Fruit fly (Drosophila melanogaster) whole organism, prepupa: Measurements from ENCODE around the gene Cpr97Eb.

Experiments used
- CG11294 ChIP-seq: fragments of 200-800 bp; sonication (Bioruptor generic); IDR thresholded peaks from 2 replicates; pipeline ENCODE4 v1.3.6; 2022; ENCODE audit warnings: missing biosample characterization, missing genetic modification characterization
- CG11762 ChIP-seq: fragments of 200-800 bp; sonication (Bioruptor generic); optimal IDR thresholded peaks from 3 replicates; lab custom pipeline; 2016; ENCODE audit warnings: missing biosample characterization, missing genetic modification characterization; ENCODE audit not compliant: insufficient read depth
- CG1621 ChIP-seq: fragments of 200-800 bp; sonication (Bioruptor generic); optimal IDR thresholded peaks from 3 replicates; lab custom pipeline; 2018; ENCODE audit warnings: missing biosample characterization, mild to moderate bottlenecking, missing genetic modification characterization
- CG16779 ChIP-seq: fragments of 200-800 bp; sonication (Bioruptor generic); optimal IDR thresholded peaks from 3 replicates; lab custom pipeline; 2017; ENCODE audit warnings: missing biosample characterization, mild to moderate bottlenecking, missing genetic modification characterization
- CG3032 ChIP-seq: fragments of 200-800 bp; optimal IDR thresholded peaks from 2 replicates; lab custom pipeline; 2019; ENCODE audit warnings: missing biosample characterization, mild to moderate bottlenecking, missing genetic modification characterization, moderate library complexity
- CG31627 ChIP-seq: fragments of 200-800 bp; sonication (Bioruptor generic); optimal IDR thresholded peaks from 3 replicates; lab custom pipeline; 2016; ENCODE audit warnings: missing biosample characterization, missing genetic modification characterization
- CG34406 ChIP-seq: fragments of 200-800 bp; sonication (Bioruptor generic); optimal IDR thresholded peaks from 3 replicates; lab custom pipeline; 2016; ENCODE audit warnings: missing biosample characterization, missing genetic modification characterization
- CG3919 ChIP-seq: fragments of 200-800 bp; sonication (Bioruptor generic); optimal IDR thresholded peaks from 3 replicates; lab custom pipeline; 2016; ENCODE audit warnings: missing biosample characterization, missing genetic modification characterization
- CG4318 ChIP-seq: fragments of 200-800 bp; sonication (Bioruptor generic); optimal IDR thresholded peaks from 3 replicates; lab custom pipeline; 2017; ENCODE audit warnings: missing biosample characterization, mild to moderate bottlenecking, missing genetic modification characterization
- CG7368 ChIP-seq: fragments of 200-800 bp; sonication (Bioruptor generic); optimal IDR thresholded peaks from 3 replicates; lab custom pipeline; 2016; ENCODE audit warnings: missing biosample characterization, missing genetic modification characterization
- CG8119 ChIP-seq: fragments of 200-800 bp; sonication (Bioruptor generic); IDR thresholded peaks from 3 replicates; pipeline ENCODE4 v1.3.6; 2022; ENCODE audit warnings: missing biosample characterization, missing genetic modification characterization
- CG8319 ChIP-seq: fragments of 200-800 bp; sonication (Bioruptor generic); optimal IDR thresholded peaks from 3 replicates; lab custom pipeline; 2016; ENCODE audit warnings: missing biosample characterization, missing genetic modification characterization
- CG8632 ChIP-seq: fragments of 200-800 bp; sonication (Bioruptor generic); optimal IDR thresholded peaks from 3 replicates; lab custom pipeline; 2016; ENCODE audit warnings: missing biosample characterization, missing genetic modification characterization
- Eip93F ChIP-seq: fragments of 200-800 bp; sonication (Bioruptor generic); optimal IDR thresholded peaks from 2 replicates; lab custom pipeline; 2016; ENCODE audit warnings: missing biosample characterization, mild to moderate bottlenecking, missing genetic modification characterization
- Ets21C ChIP-seq: fragments of 200-800 bp; sonication (Bioruptor generic); optimal IDR thresholded peaks from 3 replicates; lab custom pipeline; 2016; ENCODE audit warnings: missing biosample characterization, missing genetic modification characterization
- Hr4 ChIP-seq: fragments of 200-800 bp; sonication (Bioruptor generic); optimal IDR thresholded peaks from 3 replicates; lab custom pipeline; 2016; ENCODE audit warnings: missing biosample characterization, missing genetic modification characterization
- Lpt ChIP-seq: fragments of 200-800 bp; sonication (Bioruptor generic); optimal IDR thresholded peaks from 3 replicates; lab custom pipeline; 2016; ENCODE audit warnings: missing biosample characterization, missing genetic modification characterization
- Smox ChIP-seq: fragments of 200-800 bp; sonication (Bioruptor generic); optimal IDR thresholded peaks from 3 replicates; lab custom pipeline; 2016; ENCODE audit warnings: missing biosample characterization, missing genetic modification characterization
- Sox15 ChIP-seq: fragments of 200-800 bp; sonication (Bioruptor generic); optimal IDR thresholded peaks from 3 replicates; lab custom pipeline; 2016; ENCODE audit warnings: missing biosample characterization, missing genetic modification characterization
- acj6 ChIP-seq: fragments of 200-800 bp; sonication (Bioruptor generic); optimal IDR thresholded peaks from 3 replicates; lab custom pipeline; 2016; ENCODE audit warnings: missing biosample characterization, missing genetic modification characterization
- dac ChIP-seq: fragments of 200-800 bp; sonication (Bioruptor generic); optimal IDR thresholded peaks from 2 replicates; lab custom pipeline; 2017; ENCODE audit warnings: missing biosample characterization, mild to moderate bottlenecking, missing genetic modification characterization
- dsx ChIP-seq: fragments of 200-800 bp; optimal IDR thresholded peaks from 3 replicates; lab custom pipeline; 2019; ENCODE audit warnings: missing biosample characterization, mild to moderate bottlenecking, missing genetic modification characterization, moderate library complexity; ENCODE audit not compliant: poor library complexity, severe bottlenecking
- eg ChIP-seq: fragments of 200-800 bp; sonication (Bioruptor generic); IDR thresholded peaks from 3 replicates; pipeline ENCODE4 v1.3.6; 2022; ENCODE audit warnings: missing biosample characterization, missing genetic modification characterization
- fd59A ChIP-seq: fragments of 200-800 bp; sonication (Bioruptor generic); optimal IDR thresholded peaks from 2 replicates; lab custom pipeline; 2017; ENCODE audit warnings: missing biosample characterization, mild to moderate bottlenecking, missing genetic modification characterization, missing genetic modification reagents
- fd85E ChIP-seq: fragments of 200-800 bp; sonication (Bioruptor generic); optimal IDR thresholded peaks from 3 replicates; lab custom pipeline; 2016; ENCODE audit warnings: missing biosample characterization, missing genetic modification characterization
- fkh ChIP-seq: fragments of 200-800 bp; sonication (Bioruptor generic); optimal IDR thresholded peaks from 3 replicates; lab custom pipeline; 2017; ENCODE audit warnings: missing biosample characterization, mild to moderate bottlenecking, missing genetic modification characterization, moderate library complexity
- lz ChIP-seq: fragments of 200-800 bp; sonication (Bioruptor generic); optimal IDR thresholded peaks from 3 replicates; lab custom pipeline; 2016; ENCODE audit warnings: missing biosample characterization, missing genetic modification characterization
- net ChIP-seq: fragments of 200-800 bp; sonication (Bioruptor generic); optimal IDR thresholded peaks from 3 replicates; lab custom pipeline; 2016; ENCODE audit warnings: missing biosample characterization, missing genetic modification characterization
- pdm3 ChIP-seq: fragments of 200-800 bp; sonication (Bioruptor generic); optimal IDR thresholded peaks from 3 replicates; lab custom pipeline; 2016; ENCODE audit warnings: missing biosample characterization, missing genetic modification characterization
- salr ChIP-seq, 2 experiments: fragments of 200-800 bp; sonication (Bioruptor generic); optimal IDR thresholded peaks; 3 replicates each; lab custom pipeline; 2016 to 2018; ENCODE audit warnings: missing biosample characterization in 2 of 2, missing genetic modification characterization in 2 of 2, mild to moderate bottlenecking in 1 of 2
- spab ChIP-seq: fragments of 200-800 bp; sonication (Bioruptor generic); optimal IDR thresholded peaks from 2 replicates; lab custom pipeline; 2017; ENCODE audit warnings: missing biosample characterization, mild to moderate bottlenecking, missing genetic modification characterization, missing genetic modification reagents
- ss ChIP-seq, 2 experiments: fragments of 200-800 bp; sonication (Bioruptor generic); optimal IDR thresholded peaks; 2 replicates in 1 of 2; 3 replicates in 1 of 2; lab custom pipeline; 2017 to 2018; ENCODE audit warnings: mild to moderate bottlenecking in 2 of 2, missing biosample characterization in 2 of 2, missing genetic modification characterization in 2 of 2, moderate library complexity in 1 of 2
- svp ChIP-seq: fragments of 200-800 bp; sonication (Bioruptor generic); peaks from one replicate; lab custom pipeline; 2016; ENCODE audit warnings: missing biosample characterization, missing genetic modification characterization
- vri ChIP-seq: fragments of 200-800 bp; sonication (Bioruptor generic); optimal IDR thresholded peaks from 3 replicates; lab custom pipeline; 2016; ENCODE audit warnings: missing biosample characterization, mild to moderate bottlenecking, missing genetic modification characterization

Gene Cpr97Eb

dm6 chr3R:27111784-27112602, 21.1 kb upstream of the Cpr97Eb start, which contains the start of the genes gb and CG5815 (continued):
- TF ChIP-seq fd85E = no peak
- TF ChIP-seq dac = peak; percentile 80
- TF ChIP-seq Hr4 = peak; percentile 92
- peak; percentile 64 for TF ChIP-seq CG11762 (GFP tag; lab: Kevin White, UChicago)
- TF ChIP-seq CG7368 (GFP tag; lab: Kevin White, UChicago) = peak; percentile 71
- TF ChIP-seq pdm3 (GFP tag; lab: Kevin White, UChicago) = no peak
- TF ChIP-seq CG1621 = no peak
- TF ChIP-seq salr (GFP tag; optimal IDR thresholded peaks at IDR 0.05; lab: Kevin White, UChicago) = peak in 1 of 2 experiments; percentile 79
- peak; percentile 84 for TF ChIP-seq CG8119 (GFP tag; lab: Robert Waterston, UW)
- TF ChIP-seq Sox15 = peak; percentile 84
- peak; percentile 78 for TF ChIP-seq fd59A (GFP tag; lab: Kevin White, UChicago)
- peak; percentile 82 for TF ChIP-seq Ets21C (GFP tag; lab: Kevin White, UChicago)
- no peak for TF ChIP-seq spab (GFP tag; lab: Kevin White, UChicago)
- peak; percentile 31 for TF ChIP-seq vri (GFP tag; lab: Kevin White, UChicago)

- TF ChIP-seq Ets21C (GFP tag; lab: Kevin White, UChicago) (no peak), acj6 (no peak), Smox (GFP tag; lab: Kevin White, UChicago) (no peak), CG16779 (tag; lab: Kevin White, UChicago) (no peak), vri (GFP tag; lab: Kevin White, UChicago) (peak; percentile 14), eg (GFP tag; lab: Robert Waterston, UW) (no peak), ss (GFP tag; optimal IDR thresholded peaks at IDR 0.05; lab: Kevin White, UChicago) (no peak), svp (peak; percentile 65), CG31627 (no peak)
Observed at dm6 chr3R:27109458-27109857, 18.5 kb upstream of the Cpr97Eb start.

dm6 chr3R:27108111-27108510, 17.2 kb upstream of the Cpr97Eb start:
- TF ChIP-seq CG31627 (no peak), CG34406 (GFP tag; lab: Kevin White, UChicago) (no peak), CG3919 (no peak), dac (no peak), eg (GFP tag; lab: Robert Waterston, UW) (no peak), fkh (GFP tag; lab: Kevin White, UChicago) (no peak), vri (GFP tag; lab: Kevin White, UChicago) (no peak), Lpt (GFP tag; lab: Kevin White, UChicago) (no peak)

- TF ChIP-seq CG3032 (tag; lab: Kevin White, UChicago) (no peak), lz (GFP tag; lab: Kevin White, UChicago) (no peak), CG4318 (GFP tag; lab: Kevin White, UChicago) (no peak), pdm3 (GFP tag; lab: Kevin White, UChicago) (no peak), CG8319 (GFP tag; lab: Kevin White, UChicago) (no peak), CG8632 (GFP tag; lab: Kevin White, UChicago) (no peak), Smox (GFP tag; lab: Kevin White, UChicago) (no peak), salr (GFP tag; optimal IDR thresholded peaks at IDR 0.05; lab: Kevin White, UChicago) (no peak), net (GFP tag; lab: Kevin White, UChicago) (no peak), dsx (GFP tag; lab: Kevin White, UChicago) (no peak), CG11294 (GFP tag; lab: Robert Waterston, UW) (no peak), Eip93F (GFP tag; lab: Kevin White, UChicago) (no peak), CG7368 (GFP tag; lab: Kevin White, UChicago) (no peak)
Observed at dm6 chr3R:27106134-27106694, 15.3 kb upstream of the Cpr97Eb start, which contains the start of gene CAH9. Gene CAH9 (minus strand): TSS chr3R:27106184.
